Fruit fly (Drosophila melanogaster) whole organism, embryonic: ENCODE measurements around the gene Dscam2.

Experiments used
- CG11456 ChIP-seq: fragments of 200-800 bp; sonication (Bioruptor generic); IDR thresholded peaks from 3 replicates; pipeline ENCODE4 v1.3.6; 2022; ENCODE audit warnings: missing biosample characterization, missing genetic modification characterization
- CG12071 ChIP-seq: fragments of 200-800 bp; sonication (Bioruptor generic); optimal IDR thresholded peaks from 3 replicates; lab custom pipeline; 2018; ENCODE audit warnings: missing biosample characterization, mild to moderate bottlenecking, missing genetic modification characterization
- CG12104 ChIP-seq: fragments of 200-800 bp; sonication (Bioruptor generic); optimal IDR thresholded peaks from 3 replicates; lab custom pipeline; 2016; ENCODE audit warnings: missing biosample characterization, missing genetic modification characterization
- CG13894 ChIP-seq: fragments of 200-800 bp; sonication (Bioruptor generic); optimal IDR thresholded peaks from 3 replicates; lab custom pipeline; 2018; ENCODE audit warnings: missing biosample characterization, mild to moderate bottlenecking, missing genetic modification characterization, moderate library complexity
- CG15269 ChIP-seq: fragments of 200-800 bp; sonication (Bioruptor generic); optimal IDR thresholded peaks from 2 replicates; lab custom pipeline; 2018; ENCODE audit warnings: missing biosample characterization, mild to moderate bottlenecking, missing genetic modification characterization, moderate library complexity
- CG15601 ChIP-seq: fragments of 200-800 bp; sonication (Bioruptor generic); optimal IDR thresholded peaks from 3 replicates; lab custom pipeline; 2019; ENCODE audit warnings: missing biosample characterization, mild to moderate bottlenecking, missing genetic modification characterization, moderate library complexity
- CG17829 ChIP-seq: fragments of 200-800 bp; optimal IDR thresholded peaks from 2 replicates; lab custom pipeline; 2019; ENCODE audit warnings: missing biosample characterization, mild to moderate bottlenecking, missing genetic modification characterization, moderate library complexity
- CG2120 ChIP-seq: fragments of 200-800 bp; sonication (Bioruptor generic); optimal IDR thresholded peaks from 3 replicates; lab custom pipeline; 2016; ENCODE audit warnings: missing biosample characterization, missing genetic modification characterization
- CG2678 ChIP-seq: fragments of 200-800 bp; sonication (Bioruptor generic); optimal IDR thresholded peaks from 3 replicates; lab custom pipeline; 2019; ENCODE audit warnings: missing biosample characterization, mild to moderate bottlenecking, missing genetic modification characterization, moderate library complexity
- CG30403 ChIP-seq: fragments of 200-800 bp; sonication (Bioruptor generic); optimal IDR thresholded peaks from 3 replicates; lab custom pipeline; 2016; ENCODE audit warnings: missing biosample characterization, missing genetic modification characterization
- CG34376 ChIP-seq: fragments of 200-800 bp; sonication (Bioruptor generic); optimal IDR thresholded peaks from 2 replicates; lab custom pipeline; 2018; ENCODE audit warnings: missing biosample characterization, mild to moderate bottlenecking, missing genetic modification characterization
- CG3838 ChIP-seq: fragments of 200-800 bp; sonication (Bioruptor generic); optimal IDR thresholded peaks from 3 replicates; lab custom pipeline; 2016; ENCODE audit warnings: missing biosample characterization, missing genetic modification characterization
- CG4328 ChIP-seq: fragments of 200-800 bp; sonication (Bioruptor generic); optimal IDR thresholded peaks from 3 replicates; lab custom pipeline; 2017; ENCODE audit warnings: missing biosample characterization, missing genetic modification reagents, missing genetic modification characterization
- CG8290 ChIP-seq, 3 experiments: fragments of 200-800 bp; sonication (Bioruptor generic); optimal IDR thresholded peaks; 2 replicates each; lab custom pipeline; 2016 to 2019; ENCODE audit warnings: missing biosample characterization in 3 of 3, missing genetic modification characterization in 3 of 3, mild to moderate bottlenecking in 2 of 3, moderate library complexity in 1 of 3
- CG8359 ChIP-seq: fragments of 200-800 bp; sonication (Bioruptor generic); optimal IDR thresholded peaks from 2 replicates; lab custom pipeline; 2017; ENCODE audit warnings: missing biosample characterization, mild to moderate bottlenecking, missing genetic modification characterization, borderline replicate concordance
- Camta ChIP-seq: fragments of 200-800 bp; sonication (Bioruptor generic); optimal IDR thresholded peaks from 2 replicates; lab custom pipeline; 2016; ENCODE audit warnings: missing biosample characterization, missing genetic modification characterization
- D ChIP-seq, 2 experiments: fragments of 200-800 bp in 1 of 2; fragments of >200 bp in 1 of 2; sonication (Bioruptor generic) in 1 of 2; optimal IDR thresholded peaks; 2 replicates in 1 of 2; 3 replicates in 1 of 2; lab custom pipeline; 2017; ENCODE audit warnings: mild to moderate bottlenecking in 1 of 2, missing biosample characterization in 1 of 2, missing genetic modification characterization in 1 of 2, missing genetic modification reagents in 1 of 2
- Doc2 ChIP-seq: fragments of 200-800 bp; sonication (Bioruptor generic); IDR thresholded peaks from 2 replicates; pipeline ENCODE4 v1.3.6; 2022; ENCODE audit warnings: missing biosample characterization, missing genetic modification characterization
- E2f1 ChIP-seq: fragments of 200-800 bp; sonication (Bioruptor generic); IDR thresholded peaks from 2 replicates; pipeline ENCODE4 v1.3.6; 2022; ENCODE audit warnings: missing biosample characterization, missing genetic modification characterization
- ERR ChIP-seq: fragments of 200-800 bp; sonication (Bioruptor generic); optimal IDR thresholded peaks from 2 replicates; lab custom pipeline; 2016; ENCODE audit warnings: missing biosample characterization, missing genetic modification characterization
- Fer1 ChIP-seq: fragments of 200-800 bp; sonication (Bioruptor generic); optimal IDR thresholded peaks from 2 replicates; lab custom pipeline; 2017; ENCODE audit warnings: missing biosample characterization, mild to moderate bottlenecking, missing genetic modification characterization
- H15 ChIP-seq: fragments of 200-800 bp; sonication (Bioruptor generic); IDR thresholded peaks from 3 replicates; pipeline ENCODE4 v1.3.6; 2022; ENCODE audit warnings: missing biosample characterization, missing genetic modification characterization
- Hr78 ChIP-seq, 2 experiments: fragments of 200-800 bp in 1 of 2; fragments of >200 bp in 1 of 2; sonication (Bioruptor generic) in 1 of 2; optimal IDR thresholded peaks; 2 replicates each; lab custom pipeline; 2017 to 2019; ENCODE audit warnings: missing biosample characterization in 2 of 2, missing genetic modification characterization in 2 of 2, mild to moderate bottlenecking in 1 of 2, moderate library complexity in 1 of 2
- Jarid2 ChIP-seq: fragments of 200-800 bp; sonication (Bioruptor generic); optimal IDR thresholded peaks from 3 replicates; lab custom pipeline; 2017; ENCODE audit warnings: mild to moderate bottlenecking, missing biosample characterization, missing genetic modification reagents, missing genetic modification characterization
- Pdp1 ChIP-seq, 2 experiments: fragments of 200-800 bp; sonication (Bioruptor generic); optimal IDR thresholded peaks; 3 replicates each; lab custom pipeline; 2016; ENCODE audit warnings: missing biosample characterization in 2 of 2, missing genetic modification characterization in 2 of 2, mild to moderate bottlenecking in 1 of 2, moderate library complexity in 1 of 2
- Taf1 ChIP-seq: fragments of 200-800 bp; sonication (Bioruptor generic); IDR thresholded peaks from 2 replicates; pipeline ENCODE4 v1.3.6; 2022; ENCODE audit warnings: missing biosample characterization, missing genetic modification characterization
- Vsx1 ChIP-seq: fragments of 200-800 bp; sonication (Bioruptor generic); optimal IDR thresholded peaks from 2 replicates; lab custom pipeline; 2017; ENCODE audit warnings: missing biosample characterization, mild to moderate bottlenecking, missing genetic modification characterization, missing genetic modification reagents
- chinmo ChIP-seq: fragments of 200-800 bp; sonication (Bioruptor generic); IDR thresholded peaks from 4 replicates; pipeline ENCODE4 v1.3.6; 2022; ENCODE audit warnings: missing biosample characterization, missing genetic modification characterization; ENCODE audit not compliant: partially characterized antibody
- ci ChIP-seq: fragments of 200-800 bp; sonication (Bioruptor generic); IDR thresholded peaks from 3 replicates; pipeline ENCODE4 v1.3.6; 2022; ENCODE audit warnings: missing biosample characterization, missing genetic modification characterization
- croc ChIP-seq: fragments of 200-800 bp; sonication (Bioruptor generic); conservative IDR thresholded peaks from 3 replicates; pipeline ENCODE4 v1.3.6; 2022; ENCODE audit warnings: missing biosample characterization, missing genetic modification characterization
- exex ChIP-seq: fragments of 200-800 bp; sonication (Bioruptor generic); optimal IDR thresholded peaks from 4 replicates; lab custom pipeline; 2018; ENCODE audit warnings: missing biosample characterization, mild to moderate bottlenecking, missing genetic modification characterization, moderate library complexity
- fd64A ChIP-seq: fragments of 200-800 bp; sonication (Bioruptor generic); optimal IDR thresholded peaks from 3 replicates; lab custom pipeline; 2018; ENCODE audit warnings: missing biosample characterization, mild to moderate bottlenecking, missing genetic modification characterization
- grn ChIP-seq: fragments of 200-800 bp; sonication (Bioruptor generic); optimal IDR thresholded peaks from 3 replicates; lab custom pipeline; 2017; ENCODE audit warnings: missing biosample characterization, missing genetic modification characterization
- gro ChIP-seq: fragments of 200-800 bp; sonication (Bioruptor generic); optimal IDR thresholded peaks from 2 replicates; lab custom pipeline; 2016; ENCODE audit warnings: missing biosample characterization, missing genetic modification characterization
- gsb-n ChIP-seq: fragments of 200-800 bp; sonication (Bioruptor generic); optimal IDR thresholded peaks from 3 replicates; lab custom pipeline; 2018; ENCODE audit warnings: missing biosample characterization, mild to moderate bottlenecking, missing genetic modification characterization
- hkb ChIP-seq, 2 experiments: fragments of 200-800 bp in 1 of 2; fragments of >200 bp in 1 of 2; sonication (Bioruptor generic) in 1 of 2; IDR thresholded peaks in 1 of 2; optimal IDR thresholded peaks in 1 of 2; 2 replicates each; pipeline versions ENCODE4 v1.3.6 to Lab custom; 2017 to 2022; ENCODE audit warnings: missing biosample characterization in 1 of 2, missing genetic modification characterization in 1 of 2
- lab ChIP-seq: fragments of 200-800 bp; sonication (Bioruptor generic); optimal IDR thresholded peaks from 3 replicates; lab custom pipeline; 2017; ENCODE audit warnings: missing biosample characterization, missing genetic modification characterization, mild to moderate bottlenecking, moderate library complexity, missing genetic modification reagents
- mirr ChIP-seq: fragments of 200-800 bp; sonication (Bioruptor generic); optimal IDR thresholded peaks from 3 replicates; lab custom pipeline; 2018; ENCODE audit warnings: missing biosample characterization, mild to moderate bottlenecking, missing genetic modification characterization
- onecut ChIP-seq: fragments of 200-800 bp; sonication (Bioruptor generic); IDR thresholded peaks from 2 replicates; pipeline ENCODE4 v1.3.6; 2022; ENCODE audit warnings: missing biosample characterization, missing genetic modification characterization
- otp ChIP-seq: fragments of 200-800 bp; sonication (Bioruptor generic); IDR thresholded peaks from 3 replicates; pipeline ENCODE4, ENCODE4 v1.3.6; 2022; ENCODE audit warnings: missing biosample characterization, missing genetic modification characterization
- pros ChIP-seq: fragments of 200-800 bp; sonication (Bioruptor generic); optimal IDR thresholded peaks from 3 replicates; lab custom pipeline; 2019; ENCODE audit warnings: missing biosample characterization, mild to moderate bottlenecking, missing genetic modification characterization, moderate library complexity
- ro ChIP-seq: fragments of 200-800 bp; sonication (Bioruptor generic); IDR thresholded peaks from 2 replicates; pipeline ENCODE4 v1.3.6; 2022; ENCODE audit warnings: missing biosample characterization, missing genetic modification characterization
- sd ChIP-seq: fragments of 200-800 bp; sonication (Bioruptor generic); optimal IDR thresholded peaks from 3 replicates; lab custom pipeline; 2018; ENCODE audit warnings: missing biosample characterization, mild to moderate bottlenecking, missing genetic modification characterization, moderate library complexity
- shn ChIP-seq: fragments of 200-800 bp; sonication (Bioruptor generic); optimal IDR thresholded peaks from 3 replicates; lab custom pipeline; 2016; ENCODE audit warnings: missing biosample characterization, missing genetic modification characterization
- sug ChIP-seq: fragments of 200-800 bp; optimal IDR thresholded peaks from 2 replicates; lab custom pipeline; 2019; ENCODE audit warnings: missing biosample characterization, mild to moderate bottlenecking, missing genetic modification characterization, moderate library complexity
- tin ChIP-seq: fragments of 200-800 bp; sonication (Bioruptor generic); optimal IDR thresholded peaks from 3 replicates; lab custom pipeline; 2016; ENCODE audit warnings: missing biosample characterization, missing genetic modification characterization
- unpg ChIP-seq: fragments of 200-800 bp; sonication (Bioruptor generic); optimal IDR thresholded peaks from 3 replicates; lab custom pipeline; 2018; ENCODE audit warnings: missing biosample characterization, mild to moderate bottlenecking, missing genetic modification characterization, moderate library complexity
- vnd ChIP-seq: fragments of 200-800 bp; sonication (Bioruptor generic); IDR thresholded peaks from 3 replicates; pipeline ENCODE4 v1.3.6; 2022; ENCODE audit warnings: missing biosample characterization, missing genetic modification characterization; ENCODE audit not compliant: partially characterized antibody
- yki ChIP-seq: fragments of >200 bp; optimal IDR thresholded peaks from 3 replicates; lab custom pipeline; 2018
- zen ChIP-seq: fragments of 200-800 bp; sonication (Bioruptor generic); optimal IDR thresholded peaks from 3 replicates; lab custom pipeline; 2018; ENCODE audit warnings: missing biosample characterization, mild to moderate bottlenecking, missing genetic modification characterization, moderate library complexity

Gene Dscam2

DNA sequence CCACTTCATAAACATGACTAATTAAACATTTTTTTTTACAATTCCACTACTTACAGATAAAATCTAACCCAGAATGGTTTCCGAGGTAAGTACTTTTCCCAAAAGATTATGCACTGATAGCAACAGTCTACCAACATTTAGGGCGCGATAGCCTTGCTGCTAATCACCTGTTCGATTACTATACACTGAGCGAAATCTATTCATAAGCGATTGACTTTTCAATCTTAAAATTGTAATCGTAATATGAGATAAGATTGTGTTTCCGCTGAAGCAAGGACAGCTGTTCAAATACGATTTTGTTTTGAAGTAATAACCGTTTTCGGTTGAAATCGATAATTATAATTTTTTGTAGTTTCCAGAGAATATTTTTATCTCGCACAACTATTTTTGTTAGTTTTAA, 57.1 kb downstream of the Dscam2 start (continued):
- TF ChIP-seq CG13894 (tag; lab: Kevin White, UChicago), result no peak
- TF ChIP-seq H15 (GFP tag; lab: Robert Waterston, UW), result no peak
- TF ChIP-seq unpg, result peak; percentile 34
- TF ChIP-seq CG8290 (GFP tag; optimal IDR thresholded peaks at IDR 0.05; lab: Kevin White, UChicago), result no peak
- TF ChIP-seq CG8290 (tag; optimal IDR thresholded peaks at IDR 0.05; lab: Kevin White, UChicago), result peak in 1 of 2 experiments; percentile 5
- TF ChIP-seq zen, result peak; percentile 16
- peak; percentile 89 for TF ChIP-seq grn
- TF ChIP-seq lab, result peak; percentile 52
- TF ChIP-seq CG3838, result no peak
- TF ChIP-seq CG12104 (GFP tag; lab: Kevin White, UChicago), result no peak
- peak; percentile 23 for TF ChIP-seq CG2120
- peak; percentile 96 for TF ChIP-seq exex
- no peak for TF ChIP-seq fd64A
- TF ChIP-seq ERR (GFP tag; lab: Kevin White, UChicago), result no peak
- TF ChIP-seq onecut, result no peak
- TF ChIP-seq CG12071 (GFP tag; lab: Kevin White, UChicago), result no peak
- TF ChIP-seq Pdp1 (GFP tag; optimal IDR thresholded peaks at IDR 0.05; lab: Kevin White, UChicago), result peak in 1 of 2 experiments; percentile 7
- no peak for TF ChIP-seq CG11456 (GFP tag; lab: Robert Waterston, UW)
- TF ChIP-seq vnd (GFP tag; lab: Robert Waterston, UW), result no peak
- TF ChIP-seq sug (tag; lab: Kevin White, UChicago), result peak; percentile 57
- TF ChIP-seq yki (lab: Kevin White, UChicago), result no peak
- peak; percentile 24 for TF ChIP-seq Vsx1 (GFP tag; lab: Kevin White, UChicago)
- TF ChIP-seq Jarid2 (GFP tag; lab: Kevin White, UChicago), result no peak
- TF ChIP-seq gro, result peak; percentile 41
- TF ChIP-seq D (optimal IDR thresholded peaks at IDR 0.05; lab: Kevin White, UChicago), result no peak
- TF ChIP-seq D (GFP tag; optimal IDR thresholded peaks at IDR 0.05; lab: Kevin White, UChicago), result no peak
- TF ChIP-seq CG17829 (tag; lab: Kevin White, UChicago), result no peak
- no peak for TF ChIP-seq CG15269
- no peak for TF ChIP-seq tin
- TF ChIP-seq CG30403, result no peak
- TF ChIP-seq ro (GFP tag; lab: Robert Waterston, UW), result no peak
- TF ChIP-seq Doc2 (GFP tag; lab: Robert Waterston, UW), result no peak

DNA sequence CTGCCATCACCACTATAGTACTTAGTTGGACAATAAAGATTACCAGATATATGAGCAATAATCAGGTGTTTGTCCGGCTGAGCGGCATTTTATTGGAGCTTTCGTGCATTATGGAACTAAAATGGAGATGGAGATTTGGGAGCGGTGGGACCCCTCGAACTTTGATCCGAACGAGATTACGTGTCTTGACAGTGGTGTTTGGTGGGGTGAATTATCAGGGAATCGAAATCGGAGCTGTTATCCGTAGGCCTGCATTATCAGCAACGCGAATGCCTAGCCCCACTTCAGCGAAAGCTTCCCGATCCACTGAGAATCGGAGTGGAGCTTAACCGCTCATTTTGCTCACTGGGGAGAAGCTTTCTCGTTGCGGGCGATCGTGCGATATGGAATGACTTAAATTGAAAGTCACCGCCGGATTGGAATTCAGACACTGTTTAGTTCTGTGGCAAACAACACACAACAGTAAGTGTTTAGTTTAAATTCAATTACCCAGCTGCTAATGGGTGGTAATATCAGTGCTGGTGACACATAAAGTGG, 58.2 kb downstream of the Dscam2 start, which contains the start of gene Acbp2:
Acbp2 (plus strand) TSS at position 417 of the 537 bp plus-strand sequence.
- no peak for TF ChIP-seq otp (GFP tag; lab: Robert Waterston, UW)
- peak in 1 of 2 experiments; percentile 94 for TF ChIP-seq Hr78 (GFP tag; optimal IDR thresholded peaks at IDR 0.05; lab: Kevin White, UChicago)
- peak; percentile 3 for TF ChIP-seq CG2678
- TF ChIP-seq chinmo (GFP tag; lab: Robert Waterston, UW), result peak; percentile 91
- peak; percentile 83 for TF ChIP-seq CG15601 (tag; lab: Kevin White, UChicago)
- TF ChIP-seq CG4328 (GFP tag; lab: Kevin White, UChicago), result no peak
- no peak for TF ChIP-seq CG13894 (tag; lab: Kevin White, UChicago)
- no peak for TF ChIP-seq shn
- peak; percentile 72 for TF ChIP-seq CG34376 (GFP tag; lab: Kevin White, UChicago)
- TF ChIP-seq CG8359 (GFP tag; lab: Kevin White, UChicago), result no peak
- TF ChIP-seq sd (tag; lab: Kevin White, UChicago), result peak; percentile 67
- TF ChIP-seq mirr (GFP tag; lab: Kevin White, UChicago), result peak; percentile 63
- peak; percentile 44; the same call in 1 of the 3 replicates for TF ChIP-seq ci (GFP tag; lab: Robert Waterston, UW)
- TF ChIP-seq Camta, result no peak
- no peak for TF ChIP-seq Fer1
- TF ChIP-seq Taf1, result no peak
- TF ChIP-seq hkb (optimal IDR thresholded peaks at IDR 0.05; lab: Kevin White, UChicago), result no peak
- 0 out of 2 replicates have a peak, but pooled peaks have one; percentile 36 for TF ChIP-seq hkb (GFP tag; IDR thresholded peaks at IDR 0.05; lab: Robert Waterston, UW)
- no peak for TF ChIP-seq gsb-n (tag; lab: Kevin White, UChicago)
- TF ChIP-seq E2f1 (GFP tag; lab: Robert Waterston, UW), result no peak
- peak; percentile 18 for TF ChIP-seq Jarid2 (GFP tag; lab: Kevin White, UChicago)
- TF ChIP-seq pros (GFP tag; lab: Kevin White, UChicago), result no peak
- no peak for TF ChIP-seq croc
